Worm (Caenorhabditis elegans): ENCODE data around the gene clc-12.
A peak's percentile ranks its signal among the peaks of the same experiment; 100 is the strongest.

DNA sequence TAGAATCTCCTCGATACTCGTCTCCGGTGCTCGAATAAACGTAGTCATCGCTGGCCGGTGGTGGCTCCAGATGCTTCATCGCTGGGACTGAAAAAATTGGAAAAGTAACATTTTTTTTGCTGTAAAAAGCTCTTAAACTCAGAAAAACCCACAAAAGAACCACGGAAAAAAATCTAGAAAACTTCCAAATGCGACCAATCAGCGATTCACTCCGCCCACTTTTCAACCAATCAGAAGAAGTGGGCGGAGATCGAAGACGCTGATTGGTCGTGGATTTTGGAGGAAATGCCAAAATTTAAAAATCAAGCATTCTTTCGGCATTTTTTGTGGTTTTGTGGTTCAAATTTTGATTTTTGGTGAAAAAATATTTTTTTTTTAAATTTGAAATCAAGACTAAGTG is 50.2 kb downstream of the clc-12 start:
- TF ChIP-seq nhr-237 (tag; optimal IDR thresholded peaks at IDR 0.05) (no peak), nhr-6 (tag; optimal IDR thresholded peaks at IDR 0.05) (no peak), ama-1 (optimal IDR thresholded peaks at IDR 0.05) (no peak), unc-62 (GFP tag; optimal IDR thresholded peaks at IDR 0.05 in 1 of 2) (peak in 1 of 2 experiments; percentile 30), unc-62 (tag; optimal IDR thresholded peaks at IDR 0.05) (no peak), F26F4.8 (GFP tag; conservative IDR thresholded peaks at IDR 0.05) (no peak)
